Worm (Caenorhabditis elegans): ENCODE data around the gene dpy-30.

- TF ChIP-seq lin-32 (GFP tag; optimal IDR thresholded peaks at IDR 0.05), result no peak
- TF ChIP-seq hlh-1 (tag; optimal IDR thresholded peaks at IDR 0.05), result no peak
- no peak for TF ChIP-seq ceh-83 (GFP tag; optimal IDR thresholded peaks at IDR 0.05)
- no peak for TF ChIP-seq ham-2 (GFP tag; optimal IDR thresholded peaks at IDR 0.05)
- no peak for TF ChIP-seq lin-13 (tag; optimal IDR thresholded peaks at IDR 0.05)
- TF ChIP-seq ceh-39 (tag; optimal IDR thresholded peaks at IDR 0.05), result no peak
- TF ChIP-seq zip-8 (tag; optimal IDR thresholded peaks at IDR 0.05), result no peak
- no peak for TF ChIP-seq nhr-237 (tag; optimal IDR thresholded peaks at IDR 0.05)
- TF ChIP-seq unc-62 (GFP tag; optimal IDR thresholded peaks at IDR 0.05), result no peak
Measured at ce11 chrV:12183854-12184253, 7.5 kb upstream of the dpy-30 start, which contains the start of gene usip-1.
